Fruit fly (Drosophila melanogaster) whole organism, wandering third instar larva: ENCODE data around the gene CCT1.

Experiments used
- Abd-B ChIP-seq: fragments of >200 bp; optimal IDR thresholded peaks from 2 replicates; lab custom pipeline; 2017; ENCODE audit warnings: missing biosample characterization, missing genetic modification characterization
- CG32264 ChIP-seq: fragments of 200-800 bp; sonication (Bioruptor generic); optimal IDR thresholded peaks from 2 replicates; lab custom pipeline; 2016; ENCODE audit warnings: missing biosample characterization, missing genetic modification characterization
- CG9705 ChIP-seq: fragments of 200-800 bp; sonication (Bioruptor generic); optimal IDR thresholded peaks from 2 replicates; lab custom pipeline; 2018; ENCODE audit warnings: missing biosample characterization, mild to moderate bottlenecking, missing genetic modification characterization
- CrebA ChIP-seq: fragments of 200-800 bp; sonication (Bioruptor generic); optimal IDR thresholded peaks from 2 replicates; lab custom pipeline; 2016; ENCODE audit warnings: missing biosample characterization, mild to moderate bottlenecking, missing genetic modification characterization, borderline replicate concordance
- Dfd ChIP-seq: fragments of >200 bp; optimal IDR thresholded peaks from 2 replicates; lab custom pipeline; 2017; ENCODE audit warnings: missing biosample characterization, missing genetic modification characterization
- Dif ChIP-seq: fragments of 200-275, 200-300 bp; sonication (Bioruptor generic); optimal IDR thresholded peaks from 2 replicates; lab custom pipeline; 2018; ENCODE audit warnings: missing biosample characterization, missing genetic modification characterization; ENCODE audit not compliant: partially characterized antibody
- GATAd ChIP-seq: sonication (Bioruptor generic); optimal IDR thresholded peaks from 2 replicates; lab custom pipeline; 2016; ENCODE audit warnings: missing biosample characterization, missing genetic modification characterization
- HLH106 ChIP-seq: fragments of 200-800 bp; optimal IDR thresholded peaks from 3 replicates; lab custom pipeline; 2019; ENCODE audit warnings: missing biosample characterization, mild to moderate bottlenecking, missing genetic modification characterization, moderate library complexity
- Hnf4 ChIP-seq: fragments of 200-800 bp; sonication (Bioruptor generic); optimal IDR thresholded peaks from 2 replicates; lab custom pipeline; 2016; ENCODE audit warnings: missing biosample characterization, mild to moderate bottlenecking, missing genetic modification characterization
- Hr78 ChIP-seq: fragments of >200 bp; optimal IDR thresholded peaks from 2 replicates; lab custom pipeline; 2017; ENCODE audit warnings: missing biosample characterization, missing genetic modification characterization
- Hr83 ChIP-seq: fragments of 200-300 bp; sonication (Bioruptor generic); optimal IDR thresholded peaks from 2 replicates; lab custom pipeline; 2016; ENCODE audit warnings: missing biosample characterization, mild to moderate bottlenecking, missing genetic modification characterization, moderate library complexity; ENCODE audit not compliant: poor library complexity, severe bottlenecking
- Jra ChIP-seq: sonication (Bioruptor generic); optimal IDR thresholded peaks from 2 replicates; lab custom pipeline; 2016; ENCODE audit warnings: missing biosample characterization, missing genetic modification characterization
- Mio ChIP-seq: sonication (Bioruptor generic); optimal IDR thresholded peaks from 2 replicates; lab custom pipeline; 2016; ENCODE audit warnings: missing biosample characterization, missing genetic modification characterization
- Myc ChIP-seq: fragments of >200 bp; optimal IDR thresholded peaks from 2 replicates; lab custom pipeline; 2017
- N ChIP-seq: fragments of >200 bp; optimal IDR thresholded peaks from 2 replicates; lab custom pipeline; 2018; ENCODE audit warnings: missing biosample characterization, missing external identifiers, missing genetic modification characterization
- OdsH ChIP-seq: fragments of 200-800 bp; sonication (Bioruptor generic); optimal IDR thresholded peaks from 2 replicates; lab custom pipeline; 2016; ENCODE audit warnings: missing biosample characterization, mild to moderate bottlenecking, missing genetic modification characterization
- Rel ChIP-seq, 2 experiments: fragments of 200-800 bp; sonication (Bioruptor generic) in 1 of 2; optimal IDR thresholded peaks; 2 replicates in 1 of 2; 3 replicates in 1 of 2; lab custom pipeline; 2016 to 2019; ENCODE audit warnings: mild to moderate bottlenecking in 2 of 2, missing biosample characterization in 2 of 2, missing genetic modification characterization in 2 of 2, moderate library complexity in 1 of 2
- Sp1 ChIP-seq: fragments of 200-800 bp; sonication (Bioruptor generic); optimal IDR thresholded peaks from 3 replicates; lab custom pipeline; 2019; ENCODE audit warnings: missing biosample characterization, mild to moderate bottlenecking, missing genetic modification characterization, moderate library complexity
- Vsx2 ChIP-seq: fragments of 200-300, 225-300 bp; sonication (Bioruptor generic); optimal IDR thresholded peaks from 2 replicates; lab custom pipeline; 2018; ENCODE audit warnings: missing biosample characterization, missing genetic modification characterization; ENCODE audit not compliant: partially characterized antibody
- br ChIP-seq: fragments of 200-800 bp; sonication (Bioruptor generic); optimal IDR thresholded peaks from 2 replicates; lab custom pipeline; 2016; ENCODE audit warnings: missing biosample characterization, missing genetic modification characterization
- brk ChIP-seq: fragments of 200-800 bp; sonication (Bioruptor generic); optimal IDR thresholded peaks from 2 replicates; lab custom pipeline; 2016; ENCODE audit warnings: missing biosample characterization, mild to moderate bottlenecking, missing genetic modification characterization
- dl ChIP-seq, 2 experiments: fragments of 175-275, 200-275 bp in 1 of 2; fragments of 200-275 bp in 1 of 2; sonication (Bioruptor generic); optimal IDR thresholded peaks; lab custom pipeline; 2018; ENCODE audit warnings: mild to moderate bottlenecking in 2 of 2, missing biosample characterization in 2 of 2, missing genetic modification characterization in 2 of 2, moderate library complexity in 2 of 2; ENCODE audit not compliant: partially characterized antibody in 2 of 2, insufficient read depth in 1 of 2
- dmrt93B ChIP-seq: fragments of 200-800 bp; sonication (Bioruptor generic); optimal IDR thresholded peaks from 2 replicates; lab custom pipeline; 2018; ENCODE audit warnings: missing biosample characterization, mild to moderate bottlenecking, missing genetic modification characterization
- dsf ChIP-seq: sonication (Bioruptor generic); optimal IDR thresholded peaks from 2 replicates; lab custom pipeline; 2016; ENCODE audit warnings: missing biosample characterization, missing genetic modification characterization, borderline replicate concordance
- ey ChIP-seq: fragments of 200-800 bp; sonication (Bioruptor generic); optimal IDR thresholded peaks from 2 replicates; lab custom pipeline; 2016; ENCODE audit warnings: missing biosample characterization, missing genetic modification characterization
- foxo ChIP-seq, 2 experiments: fragments of 200-800 bp; sonication (Bioruptor generic); optimal IDR thresholded peaks; 2 replicates in 1 of 2; 3 replicates in 1 of 2; lab custom pipeline; 2016 to 2017; ENCODE audit warnings: missing biosample characterization in 2 of 2, missing genetic modification characterization in 2 of 2
- fru ChIP-seq: fragments of 200-800 bp; sonication (Bioruptor generic); optimal IDR thresholded peaks from 3 replicates; lab custom pipeline; 2016; ENCODE audit warnings: missing biosample characterization, mild to moderate bottlenecking, missing genetic modification characterization
- h ChIP-seq: fragments of 200-800 bp; sonication (Bioruptor generic); optimal IDR thresholded peaks from 3 replicates; lab custom pipeline; 2016; ENCODE audit warnings: missing biosample characterization, mild to moderate bottlenecking, missing genetic modification characterization
- jim ChIP-seq: fragments of 175-275, 200-325 bp; sonication (Bioruptor generic); optimal IDR thresholded peaks from 2 replicates; lab custom pipeline; 2016; ENCODE audit warnings: missing biosample characterization, mild to moderate bottlenecking, missing genetic modification characterization
- lola ChIP-seq: fragments of >200 bp; optimal IDR thresholded peaks from 2 replicates; lab custom pipeline; 2017; ENCODE audit warnings: missing biosample characterization, missing genetic modification characterization
- pan ChIP-seq: fragments of >200 bp; optimal IDR thresholded peaks from 2 replicates; lab custom pipeline; 2017
- psq ChIP-seq: fragments of 200-800 bp; sonication (Bioruptor generic); optimal IDR thresholded peaks from 3 replicates; lab custom pipeline; 2017; ENCODE audit warnings: missing biosample characterization, mild to moderate bottlenecking, missing genetic modification characterization, moderate library complexity
- rgr ChIP-seq: fragments of 200-800 bp; sonication (Bioruptor generic); optimal IDR thresholded peaks from 3 replicates; lab custom pipeline; 2016; ENCODE audit warnings: missing biosample characterization, mild to moderate bottlenecking, missing genetic modification characterization
- sage ChIP-seq: fragments of 200-800 bp; sonication (Bioruptor generic); optimal IDR thresholded peaks from 2 replicates; lab custom pipeline; 2016; ENCODE audit warnings: missing biosample characterization, mild to moderate bottlenecking, missing genetic modification characterization
- sv ChIP-seq: fragments of 200-800 bp; sonication (Bioruptor generic); optimal IDR thresholded peaks from 3 replicates; lab custom pipeline; 2016; ENCODE audit warnings: missing biosample characterization, missing genetic modification characterization
- tai ChIP-seq: sonication (Bioruptor generic); optimal IDR thresholded peaks from 2 replicates; lab custom pipeline; 2016; ENCODE audit warnings: missing biosample characterization, missing genetic modification characterization
- usp ChIP-seq: fragments of >200 bp; optimal IDR thresholded peaks from 2 replicates; lab custom pipeline; 2017; ENCODE audit warnings: missing biosample characterization, missing genetic modification characterization
- woc ChIP-seq: sonication (Bioruptor generic); optimal IDR thresholded peaks from 2 replicates; lab custom pipeline; 2016; ENCODE audit warnings: missing biosample characterization, mild to moderate bottlenecking, missing genetic modification characterization

Gene CCT1

dm6 chr3R:22525546-22526352 is 34.5 kb upstream of the CCT1 start:
- TF ChIP-seq Rel (GFP tag; optimal IDR thresholded peaks at IDR 0.05; lab: Kevin White, UChicago) = no peak
- peak; percentile 78 for TF ChIP-seq Rel (tag; optimal IDR thresholded peaks at IDR 0.05; lab: Kevin White, UChicago)
- TF ChIP-seq brk = no peak

- TF ChIP-seq psq (GFP tag; lab: Kevin White, UChicago) (no peak), Abd-B (GFP tag; lab: Kevin White, UChicago) (no peak), Dif (GFP tag; lab: Kevin White, UChicago) (no peak)
These were observed 33.8 kb upstream of the CCT1 start for dm6 chr3R:22525073-22525413.

dm6 chr3R:22524344-22525072 is 33.3 kb upstream of the CCT1 start:
- TF ChIP-seq usp (GFP tag; lab: Kevin White, UChicago) = no peak
- TF ChIP-seq Hr78 = no peak
- no peak for TF ChIP-seq dl (GFP tag; optimal IDR thresholded peaks at IDR 0.05; lab: Kevin White, UChicago; ENCODE audit: insufficient read depth in 1 of 2, partially characterized antibody in 2 of 2)
- peak; percentile 14 for TF ChIP-seq tai (GFP tag; lab: Kevin White, UChicago)
- no peak for TF ChIP-seq OdsH (GFP tag; lab: Kevin White, UChicago)
- TF ChIP-seq lola = no peak
- no peak for TF ChIP-seq CG9705
- TF ChIP-seq Abd-B (GFP tag; lab: Kevin White, UChicago) = no peak
- no peak for TF ChIP-seq psq (GFP tag; lab: Kevin White, UChicago)
- no peak for TF ChIP-seq GATAd (GFP tag; lab: Kevin White, UChicago)
- TF ChIP-seq Rel (GFP tag; optimal IDR thresholded peaks at IDR 0.05; lab: Kevin White, UChicago) = no peak
- peak; percentile 96 for TF ChIP-seq Rel (tag; optimal IDR thresholded peaks at IDR 0.05; lab: Kevin White, UChicago)
- no peak for TF ChIP-seq N (GFP tag; lab: Kevin White, UChicago)
- no peak for TF ChIP-seq sage (GFP tag; lab: Kevin White, UChicago)
- peak; percentile 1 for TF ChIP-seq dmrt93B (GFP tag; lab: Kevin White, UChicago)
- no peak for TF ChIP-seq HLH106 (tag; lab: Kevin White, UChicago)
- peak; percentile 44 for TF ChIP-seq fru (GFP tag; lab: Kevin White, UChicago)
- no peak for TF ChIP-seq br (GFP tag; lab: Kevin White, UChicago)
- TF ChIP-seq rgr = peak; percentile 16
- no peak for TF ChIP-seq CG32264
- no peak for TF ChIP-seq woc (GFP tag; lab: Kevin White, UChicago)
- TF ChIP-seq foxo (GFP tag; optimal IDR thresholded peaks at IDR 0.05; lab: Kevin White, UChicago) = peak in 1 of 2 experiments; percentile 21
- TF ChIP-seq pan = no peak
- TF ChIP-seq h (GFP tag; lab: Kevin White, UChicago) = peak; percentile 23
- TF ChIP-seq CrebA (GFP tag; lab: Kevin White, UChicago) = no peak
- no peak for TF ChIP-seq Sp1 (GFP tag; lab: Kevin White, UChicago)
- TF ChIP-seq dsf (GFP tag; lab: Kevin White, UChicago) = no peak
- TF ChIP-seq Hnf4 (GFP tag; lab: Kevin White, UChicago) = peak; percentile 21
- peak; percentile 10 for TF ChIP-seq Jra
- peak; percentile 73 for TF ChIP-seq Hr83 (GFP tag; lab: Kevin White, UChicago)
- no peak for TF ChIP-seq brk
- TF ChIP-seq Dfd (GFP tag; lab: Kevin White, UChicago) = no peak
- no peak for TF ChIP-seq ey (GFP tag; lab: Kevin White, UChicago)
- TF ChIP-seq jim (GFP tag; lab: Kevin White, UChicago) = no peak
- no peak for TF ChIP-seq sv
- no peak for TF ChIP-seq Myc (lab: Kevin White, UChicago)
- no peak for TF ChIP-seq Mio
- no peak for TF ChIP-seq Dif (GFP tag; lab: Kevin White, UChicago)
- no peak for TF ChIP-seq Vsx2
